Fruit fly (Drosophila melanogaster) whole organism, embryonic: Measurements from ENCODE around the gene WASp.

ENCODE experiments used
- B-H2 ChIP-seq: fragments of 200-800 bp; sonication (Bioruptor generic); optimal IDR thresholded peaks from 2 replicates; lab custom pipeline; 2018; ENCODE audit warnings: missing biosample characterization, mild to moderate bottlenecking, missing genetic modification characterization
- CG11398 ChIP-seq: fragments of 200-800 bp; sonication (Bioruptor generic); optimal IDR thresholded peaks from 2 replicates; lab custom pipeline; 2016; ENCODE audit warnings: missing biosample characterization, missing genetic modification characterization
- CG11695 ChIP-seq: fragments of 200-800 bp; sonication (Bioruptor generic); IDR thresholded peaks from 3 replicates; pipeline ENCODE4 v1.3.6; 2022; ENCODE audit warnings: missing biosample characterization, missing genetic modification characterization
- CG12236 ChIP-seq: fragments of 200-800 bp; sonication (Bioruptor generic); optimal IDR thresholded peaks from 2 replicates; lab custom pipeline; 2016; ENCODE audit warnings: missing biosample characterization, missing genetic modification characterization
- CG1233 ChIP-seq: fragments of 200-800 bp; sonication (Bioruptor generic); optimal IDR thresholded peaks from 4 replicates; lab custom pipeline; 2018; ENCODE audit warnings: missing biosample characterization, mild to moderate bottlenecking, missing genetic modification characterization
- CG12942 ChIP-seq: fragments of 200-800 bp; sonication (Bioruptor generic); optimal IDR thresholded peaks from 3 replicates; lab custom pipeline; 2016; ENCODE audit warnings: missing biosample characterization, missing genetic modification characterization
- CG16779 ChIP-seq: fragments of 200-800 bp; sonication (Bioruptor generic); IDR thresholded peaks from 2 replicates; pipeline ENCODE4 v1.3.6; 2022; ENCODE audit warnings: missing biosample characterization, missing genetic modification characterization
- CG2199 ChIP-seq: fragments of 200-800 bp; sonication (Bioruptor generic); IDR thresholded peaks from 3 replicates; pipeline ENCODE4 v1.3.6; 2022; ENCODE audit warnings: missing biosample characterization, missing genetic modification characterization
- CG2889 ChIP-seq: fragments of 200-800 bp; sonication (Bioruptor generic); IDR thresholded peaks from 3 replicates; pipeline ENCODE4 v1.3.6; 2022; ENCODE audit warnings: missing biosample characterization, missing genetic modification characterization
- CG30020 ChIP-seq: fragments of 200-800 bp; optimal IDR thresholded peaks from 2 replicates; lab custom pipeline; 2019; ENCODE audit warnings: missing biosample characterization, mild to moderate bottlenecking, missing genetic modification characterization, moderate library complexity
- CG3163 ChIP-seq: fragments of 200-800 bp; sonication (Bioruptor generic); optimal IDR thresholded peaks from 3 replicates; lab custom pipeline; 2016; ENCODE audit warnings: missing biosample characterization, missing genetic modification characterization
- CG33213 ChIP-seq: fragments of 200-800 bp; sonication (Bioruptor generic); optimal IDR thresholded peaks from 3 replicates; lab custom pipeline; 2016; ENCODE audit warnings: missing biosample characterization, missing genetic modification characterization
- CG33557 ChIP-seq: fragments of 200-800 bp; sonication (Bioruptor generic); optimal IDR thresholded peaks from 2 replicates; lab custom pipeline; 2019; ENCODE audit warnings: missing biosample characterization, mild to moderate bottlenecking, missing genetic modification characterization, moderate library complexity
- CG3995 ChIP-seq: fragments of 200-800 bp; sonication (Bioruptor generic); optimal IDR thresholded peaks from 3 replicates; lab custom pipeline; 2016; ENCODE audit warnings: missing biosample characterization, missing genetic modification characterization
- CG4328 ChIP-seq: fragments of 200-800 bp; sonication (Bioruptor generic); optimal IDR thresholded peaks from 3 replicates; lab custom pipeline; 2017; ENCODE audit warnings: missing biosample characterization, missing genetic modification reagents, missing genetic modification characterization
- CG4820 ChIP-seq: fragments of 200-800 bp; sonication (Bioruptor generic); optimal IDR thresholded peaks from 3 replicates; lab custom pipeline; 2016; ENCODE audit warnings: missing biosample characterization, missing genetic modification characterization
- CG6175 ChIP-seq: fragments of 200-800 bp; sonication (Bioruptor generic); IDR thresholded peaks from 3 replicates; pipeline ENCODE4 v1.3.6; 2022; ENCODE audit warnings: missing biosample characterization, missing genetic modification characterization
- CG6689 ChIP-seq: fragments of 200-800 bp; sonication (Bioruptor generic); IDR thresholded peaks from 2 replicates; pipeline ENCODE4 v1.3.6; 2022; ENCODE audit warnings: missing biosample characterization, missing genetic modification characterization
- CG6854 ChIP-seq: fragments of 200-800 bp; sonication (Bioruptor generic); optimal IDR thresholded peaks from 3 replicates; lab custom pipeline; 2017; ENCODE audit warnings: missing biosample characterization, mild to moderate bottlenecking, missing genetic modification characterization
- CG8089 ChIP-seq: fragments of 200-800 bp; sonication (Bioruptor generic); optimal IDR thresholded peaks from 3 replicates; lab custom pipeline; 2016; ENCODE audit warnings: missing biosample characterization, missing genetic modification characterization
- CG8765 ChIP-seq: fragments of 200-800 bp; sonication (Bioruptor generic); IDR thresholded peaks from 2 replicates; pipeline ENCODE4 v1.3.6; 2022; ENCODE audit warnings: missing biosample characterization, missing genetic modification characterization
- CG9437 ChIP-seq: fragments of 200-800 bp; sonication (Bioruptor generic); optimal IDR thresholded peaks from 2 replicates; lab custom pipeline; 2018; ENCODE audit warnings: missing biosample characterization, mild to moderate bottlenecking, missing genetic modification characterization
- CHES-1-like ChIP-seq: fragments of 200-800 bp; sonication (Bioruptor generic); optimal IDR thresholded peaks from 2 replicates; lab custom pipeline; 2016; ENCODE audit warnings: missing biosample characterization, missing genetic modification characterization
- Dip2 ChIP-seq: fragments of 200-800 bp; sonication (Bioruptor generic); IDR thresholded peaks from 2 replicates; pipeline ENCODE4 v1.3.6; 2022; ENCODE audit warnings: missing biosample characterization, missing genetic modification characterization
- Drgx ChIP-seq: fragments of 200-800 bp; sonication (Bioruptor generic); IDR thresholded peaks from 2 replicates; pipeline ENCODE4 v1.3.6; 2022; ENCODE audit warnings: missing biosample characterization, missing genetic modification characterization
- ERR ChIP-seq: fragments of 200-800 bp; sonication (Bioruptor generic); optimal IDR thresholded peaks from 2 replicates; lab custom pipeline; 2016; ENCODE audit warnings: missing biosample characterization, missing genetic modification characterization
- Ets65A ChIP-seq: fragments of 200-800 bp; sonication (Bioruptor generic); peaks from one replicate; lab custom pipeline; 2016; ENCODE audit warnings: missing biosample characterization, missing genetic modification characterization
- HHEX ChIP-seq: fragments of 200-800 bp; sonication (Bioruptor generic); optimal IDR thresholded peaks from 3 replicates; lab custom pipeline; 2017; ENCODE audit warnings: missing biosample characterization, mild to moderate bottlenecking, missing genetic modification characterization, missing genetic modification reagents
- Hmr ChIP-seq: fragments of 200-800 bp; sonication (Bioruptor generic); optimal IDR thresholded peaks from 3 replicates; lab custom pipeline; 2017; ENCODE audit warnings: mild to moderate bottlenecking, missing biosample characterization, missing genetic modification reagents, missing genetic modification characterization
- Hr78 ChIP-seq, 2 experiments: fragments of 200-800 bp in 1 of 2; fragments of >200 bp in 1 of 2; sonication (Bioruptor generic) in 1 of 2; optimal IDR thresholded peaks; 2 replicates each; lab custom pipeline; 2017 to 2019; ENCODE audit warnings: missing biosample characterization in 2 of 2, missing genetic modification characterization in 2 of 2, mild to moderate bottlenecking in 1 of 2, moderate library complexity in 1 of 2
- NK7.1 ChIP-seq: fragments of 200-800 bp; sonication (Bioruptor generic); optimal IDR thresholded peaks from 3 replicates; lab custom pipeline; 2016; ENCODE audit warnings: missing biosample characterization, missing genetic modification characterization
- NfI ChIP-seq: fragments of 200-800 bp; sonication (Bioruptor generic); optimal IDR thresholded peaks from 3 replicates; lab custom pipeline; 2018; ENCODE audit warnings: missing biosample characterization, mild to moderate bottlenecking, missing genetic modification characterization, moderate library complexity
- Optix ChIP-seq: fragments of 200-800 bp; sonication (Bioruptor generic); IDR thresholded peaks from 3 replicates; pipeline ENCODE4 v1.3.6; 2022; ENCODE audit warnings: missing biosample characterization, missing genetic modification characterization
- Ssrp ChIP-seq: fragments of 200-800 bp; sonication (Bioruptor generic); optimal IDR thresholded peaks from 2 replicates; lab custom pipeline; 2018; ENCODE audit warnings: missing biosample characterization, mild to moderate bottlenecking, missing genetic modification characterization, moderate library complexity
- Xrp1 ChIP-seq: fragments of 200-800 bp; sonication (Bioruptor generic); IDR thresholded peaks from 2 replicates; pipeline ENCODE4 v1.3.6; 2022; ENCODE audit warnings: missing biosample characterization, missing genetic modification characterization
- cato ChIP-seq: fragments of 200-800 bp; sonication (Bioruptor generic); optimal IDR thresholded peaks from 2 replicates; lab custom pipeline; 2016; ENCODE audit warnings: missing biosample characterization, missing genetic modification characterization, borderline replicate concordance
- caup ChIP-seq: fragments of 200-800 bp; sonication (Bioruptor generic); optimal IDR thresholded peaks from 3 replicates; lab custom pipeline; 2017; ENCODE audit warnings: missing biosample characterization, mild to moderate bottlenecking, missing genetic modification characterization, moderate library complexity; ENCODE audit not compliant: severe bottlenecking
- ci ChIP-seq: fragments of 200-800 bp; sonication (Bioruptor generic); IDR thresholded peaks from 3 replicates; pipeline ENCODE4 v1.3.6; 2022; ENCODE audit warnings: missing biosample characterization, missing genetic modification characterization
- corto ChIP-seq: fragments of 200-800 bp; sonication (Bioruptor generic); optimal IDR thresholded peaks from 2 replicates; lab custom pipeline; 2016; ENCODE audit warnings: missing biosample characterization, mild to moderate bottlenecking, missing genetic modification characterization, moderate library complexity
- crc ChIP-seq: fragments of 200-800 bp; sonication (Bioruptor generic); optimal IDR thresholded peaks from 2 replicates; lab custom pipeline; 2016; ENCODE audit warnings: missing biosample characterization, missing genetic modification characterization
- croc ChIP-seq: fragments of 200-800 bp; sonication (Bioruptor generic); conservative IDR thresholded peaks from 3 replicates; pipeline ENCODE4 v1.3.6; 2022; ENCODE audit warnings: missing biosample characterization, missing genetic modification characterization
- emc ChIP-seq: fragments of 200-800 bp; sonication (Bioruptor generic); optimal IDR thresholded peaks from 2 replicates; lab custom pipeline; 2016; ENCODE audit warnings: missing biosample characterization, missing genetic modification characterization
- ewg ChIP-seq: fragments of 200-800 bp; sonication (Bioruptor generic); optimal IDR thresholded peaks from 3 replicates; lab custom pipeline; 2017; ENCODE audit warnings: mild to moderate bottlenecking, missing biosample characterization, missing genetic modification reagents, missing genetic modification characterization
- gce ChIP-seq: fragments of 200-800 bp; sonication (Bioruptor generic); IDR thresholded peaks from 3 replicates; pipeline ENCODE4 v1.3.6; 2022; ENCODE audit warnings: missing biosample characterization, missing genetic modification characterization
- gem ChIP-seq: fragments of 200-800 bp; sonication (Bioruptor generic); optimal IDR thresholded peaks from 2 replicates; lab custom pipeline; 2019; ENCODE audit warnings: missing biosample characterization, mild to moderate bottlenecking, missing genetic modification characterization, moderate library complexity
- gsb ChIP-seq: fragments of 200-800 bp; sonication (Bioruptor generic); IDR thresholded peaks from 2 replicates; pipeline ENCODE4 v1.3.6; 2022; ENCODE audit warnings: missing biosample characterization, missing genetic modification characterization
- hth ChIP-seq: fragments of >200 bp; optimal IDR thresholded peaks from 2 replicates; lab custom pipeline; 2017; ENCODE audit warnings: inconsistent platforms
- org-1 ChIP-seq: fragments of 200-800 bp; sonication (Bioruptor generic); optimal IDR thresholded peaks from 2 replicates; lab custom pipeline; 2017; ENCODE audit warnings: missing biosample characterization, missing genetic modification characterization
- otp ChIP-seq: fragments of 200-800 bp; sonication (Bioruptor generic); IDR thresholded peaks from 3 replicates; pipeline ENCODE4, ENCODE4 v1.3.6; 2022; ENCODE audit warnings: missing biosample characterization, missing genetic modification characterization
- sisA ChIP-seq: fragments of 200-800 bp; sonication (Bioruptor generic); IDR thresholded peaks from 2 replicates; pipeline ENCODE4 v1.3.6; 2022; ENCODE audit warnings: missing biosample characterization, missing genetic modification characterization
- tgo ChIP-seq: fragments of 200-800 bp; sonication (Bioruptor generic); IDR thresholded peaks from 3 replicates; pipeline ENCODE4 v1.3.6; 2022; ENCODE audit warnings: missing biosample characterization, missing genetic modification characterization
- tio ChIP-seq: fragments of 200-800 bp; sonication (Bioruptor generic); optimal IDR thresholded peaks from 2 replicates; lab custom pipeline; 2017; ENCODE audit warnings: missing biosample characterization, missing genetic modification characterization, inconsistent platforms
- wdn ChIP-seq: fragments of 200-800 bp; sonication (Bioruptor generic); IDR thresholded peaks from 2 replicates; pipeline ENCODE4 v1.3.6; 2022; ENCODE audit warnings: missing biosample characterization, missing genetic modification characterization

The WASp gene

dm6 chr3R:28845377-28845876 lies 13.6 kb upstream of the WASp start (continued):
- no peak for TF ChIP-seq org-1 (GFP tag; lab: Kevin White, UChicago)
- TF ChIP-seq emc (GFP tag; lab: Kevin White, UChicago) = no peak
- no peak for TF ChIP-seq CG9437 (GFP tag; lab: Kevin White, UChicago)
- no peak for TF ChIP-seq CG4820 (GFP tag; lab: Kevin White, UChicago)
- TF ChIP-seq Ssrp (tag; lab: Kevin White, UChicago) = no peak
- TF ChIP-seq Optix (GFP tag; lab: Robert Waterston, UW) = no peak
- 0 out of 2 replicates have a peak, but pooled peaks have one; percentile 36 for TF ChIP-seq Xrp1 (GFP tag; lab: Robert Waterston, UW)
- TF ChIP-seq CG6689 (GFP tag; lab: Robert Waterston, UW) = no peak
- no peak for TF ChIP-seq corto
- no peak for TF ChIP-seq CG4328 (GFP tag; lab: Kevin White, UChicago)
- TF ChIP-seq CG11398 = no peak
- TF ChIP-seq Drgx (GFP tag; lab: Robert Waterston, UW) = no peak; the same call in 1 of the 2 replicates
- TF ChIP-seq croc = no peak
- TF ChIP-seq gce (GFP tag; lab: Robert Waterston, UW) = no peak; the same call in 2 of the 3 replicates
- TF ChIP-seq gem (tag; lab: Kevin White, UChicago) = no peak
- TF ChIP-seq Hmr (GFP tag; lab: Kevin White, UChicago) = no peak
- TF ChIP-seq CG2199 (GFP tag; lab: Robert Waterston, UW) = no peak
- no peak for TF ChIP-seq CG30020 (tag; lab: Kevin White, UChicago)
- TF ChIP-seq CG12942 = no peak
- TF ChIP-seq sisA = no peak
- no peak for TF ChIP-seq hth (lab: Kevin White, UChicago)
- no peak for TF ChIP-seq CG6175
- no peak for TF ChIP-seq tio (GFP tag; lab: Kevin White, UChicago)
- TF ChIP-seq NfI (GFP tag; lab: Kevin White, UChicago) = no peak
- no peak for TF ChIP-seq CG8089
- TF ChIP-seq CG6854 (GFP tag; lab: Kevin White, UChicago) = no peak
- TF ChIP-seq cato (GFP tag; lab: Kevin White, UChicago) = no peak
- no peak for TF ChIP-seq Ets65A
- TF ChIP-seq CG3995 = no peak
- TF ChIP-seq CG8765 (GFP tag; lab: Robert Waterston, UW) = no peak
- 0 out of 3 replicates have a peak, but pooled peaks have one; percentile 2 for TF ChIP-seq otp (GFP tag; lab: Robert Waterston, UW)
- no peak for TF ChIP-seq gsb (GFP tag; lab: Robert Waterston, UW)
- TF ChIP-seq CG33213 (GFP tag; lab: Kevin White, UChicago) = no peak
- TF ChIP-seq crc (GFP tag; lab: Kevin White, UChicago) = no peak
- no peak for TF ChIP-seq HHEX
- TF ChIP-seq tgo (GFP tag; lab: Robert Waterston, UW) = no peak
- TF ChIP-seq CG33557 (GFP tag; lab: Kevin White, UChicago) = no peak
- TF ChIP-seq Hr78 (GFP tag; optimal IDR thresholded peaks at IDR 0.05; lab: Kevin White, UChicago) = no peak
- TF ChIP-seq ewg (GFP tag; lab: Kevin White, UChicago) = no peak
- TF ChIP-seq CHES-1-like (GFP tag; lab: Kevin White, UChicago) = no peak
- TF ChIP-seq CG16779 (GFP tag; lab: Robert Waterston, UW) = no peak
- TF ChIP-seq NK7.1 = no peak
- no peak for TF ChIP-seq CG12236 (GFP tag; lab: Kevin White, UChicago)
- TF ChIP-seq CG3163 = no peak
- no peak for TF ChIP-seq Dip2 (GFP tag; lab: Robert Waterston, UW)
- no peak for TF ChIP-seq wdn
- 0 out of 3 replicates have a peak, but pooled peaks have one; percentile 12 for TF ChIP-seq CG11695 (GFP tag; lab: Robert Waterston, UW)
- no peak for TF ChIP-seq caup (GFP tag; lab: Kevin White, UChicago)
- no peak for TF ChIP-seq B-H2 (GFP tag; lab: Kevin White, UChicago)
- TF ChIP-seq ci (GFP tag; lab: Robert Waterston, UW) = no peak
- no peak for TF ChIP-seq CG1233 (GFP tag; lab: Kevin White, UChicago)
- no peak for TF ChIP-seq ERR (GFP tag; lab: Kevin White, UChicago)
- TF ChIP-seq CG2889 = no peak
